Fruit fly (Drosophila melanogaster): ENCODE results near the gene otu.
A peak's percentile ranks its signal among the peaks of the same experiment; 100 is the strongest.

Gene otu

DNA sequence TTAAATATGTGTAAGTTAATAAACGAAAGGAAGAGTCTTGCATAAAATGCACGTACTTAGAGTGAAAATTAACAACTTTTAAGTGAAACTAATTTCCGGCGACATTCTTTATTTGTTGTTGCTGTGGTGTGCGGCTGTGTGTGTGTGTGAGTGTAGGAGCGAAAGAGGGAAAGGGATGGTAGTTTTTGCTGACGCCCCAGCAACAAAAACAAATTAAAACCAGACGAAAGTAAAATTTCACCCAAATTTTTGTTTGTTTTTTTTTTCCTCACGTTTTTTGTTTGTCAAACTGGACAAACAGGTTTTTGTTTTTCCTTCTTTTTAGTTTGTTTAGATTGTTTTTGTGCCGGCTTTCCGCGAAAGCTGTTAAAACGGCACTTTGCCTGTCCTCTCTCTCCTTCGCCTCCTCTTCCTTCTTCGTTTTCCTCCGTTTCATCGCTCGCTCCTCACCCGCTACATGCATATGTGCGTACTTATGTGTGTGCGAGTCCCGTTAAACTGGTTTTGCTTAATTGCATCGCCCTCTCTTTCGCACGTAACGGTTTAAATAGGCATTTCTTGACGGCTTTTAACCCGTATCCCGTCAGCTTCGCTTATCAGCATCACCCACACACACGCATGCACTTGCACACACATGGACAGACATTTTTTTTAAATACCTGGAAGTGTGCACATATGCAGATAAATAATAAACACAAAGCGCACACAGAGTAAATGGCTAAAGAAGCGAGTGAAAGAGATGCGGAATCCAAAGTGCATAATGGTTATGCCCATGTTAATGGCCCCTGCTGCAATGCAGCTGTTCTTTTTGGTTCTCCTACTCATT, 51.8 kb downstream of the otu start, which contains the start of gene Miga (continued):
- TF ChIP-seq CG6175 (GFP tag; IDR thresholded peaks at IDR 0.05) (no peak), sqz (GFP tag; optimal IDR thresholded peaks at IDR 0.05) (peak; percentile 19), cg (GFP tag; optimal IDR thresholded peaks at IDR 0.05) (peak; percentile 75), kni (GFP tag; optimal IDR thresholded peaks at IDR 0.05) (peak; percentile 60), CG8924 (tag; optimal IDR thresholded peaks at IDR 0.05) (peak; percentile 23), CG11696 (GFP tag; IDR thresholded peaks at IDR 0.05) (no peak), Eip74EF (GFP tag; optimal IDR thresholded peaks at IDR 0.05) (peak in 1 of 2 experiments; percentile 12), tll (GFP tag; optimal IDR thresholded peaks at IDR 0.05) (peak in 1 of 2 experiments; percentile 55), rib (GFP tag; IDR thresholded peaks at IDR 0.05) (peak; percentile 42; the same call in 1 of the 2 replicates), Myb (GFP tag; optimal IDR thresholded peaks at IDR 0.05) (peak; percentile 2), gsb-n (tag; optimal IDR thresholded peaks at IDR 0.05) (peak; percentile 33), CG15479 (GFP tag; optimal IDR thresholded peaks at IDR 0.05) (peak; percentile 90), Opbp (GFP tag; IDR thresholded peaks at IDR 0.05; ENCODE audit: partially characterized antibody) (peak; percentile 32; the same call in 1 of the 3 replicates), gcm (GFP tag; optimal IDR thresholded peaks at IDR 0.05) (peak; percentile 47), Kr (GFP tag; optimal IDR thresholded peaks at IDR 0.05) (peak; percentile 18), zen (tag; optimal IDR thresholded peaks at IDR 0.05) (peak; percentile 84), psq (GFP tag; optimal IDR thresholded peaks at IDR 0.05) (peak; percentile 80), tna (GFP tag; IDR thresholded peaks at IDR 0.05; ENCODE audit: partially characterized antibody) (no peak), pros (GFP tag; optimal IDR thresholded peaks at IDR 0.05) (peak; percentile 72)

DNA sequence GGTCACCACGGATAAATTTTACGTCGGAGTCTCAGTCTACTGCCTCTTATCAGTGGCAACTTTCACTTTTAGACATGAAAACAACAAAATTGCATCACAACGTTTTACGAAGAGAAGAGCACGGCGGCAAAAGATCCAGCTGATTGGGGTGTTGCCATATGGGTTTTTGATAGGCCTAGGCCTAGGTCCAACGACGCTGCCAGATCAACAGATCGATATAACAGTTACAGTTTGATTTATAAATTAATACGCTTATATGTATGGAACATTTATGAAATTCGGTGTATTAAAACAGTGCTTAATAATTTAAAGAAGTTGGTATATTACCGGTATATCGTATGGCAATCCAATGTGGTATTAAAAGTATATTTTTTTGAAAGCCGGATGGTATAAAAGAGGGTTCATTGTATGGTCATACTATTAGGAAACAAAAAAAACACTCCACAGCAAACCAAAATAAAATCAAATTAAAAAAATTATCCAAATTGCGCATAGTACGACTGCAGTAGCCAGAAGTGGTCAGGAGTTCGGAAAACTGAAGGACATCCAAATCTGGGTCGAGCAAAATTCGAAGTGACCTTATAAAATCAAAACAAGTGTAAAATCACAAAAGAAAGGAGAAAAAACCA, 52.6 kb downstream of the otu start, which contains the start of gene CG1440:
Gene CG1440 (plus strand): TSS at position 402 of the 629 bp plus-strand sequence.
- TF ChIP-seq Doc2 (GFP tag; IDR thresholded peaks at IDR 0.05) (no peak), sqz (GFP tag; optimal IDR thresholded peaks at IDR 0.05) (peak; percentile 81), onecut (GFP tag; IDR thresholded peaks at IDR 0.05) (no peak; the same call in 1 of the 2 replicates), GATAe (GFP tag; conservative IDR thresholded peaks at IDR 0.05) (no peak), CG15011 (GFP tag; optimal IDR thresholded peaks at IDR 0.05) (no peak), CG31365 (tag; optimal IDR thresholded peaks at IDR 0.05) (no peak), CG13287 (GFP tag; IDR thresholded peaks at IDR 0.05; ENCODE audit: partially characterized antibody) (no peak; the same call in 1 of the 2 replicates), HHEX (GFP tag; optimal IDR thresholded peaks at IDR 0.05) (no peak), Dip3 (GFP tag; optimal IDR thresholded peaks at IDR 0.05) (peak; percentile 40), CG3281 (GFP tag; optimal IDR thresholded peaks at IDR 0.05) (no peak), CG13624 (GFP tag; optimal IDR thresholded peaks at IDR 0.05) (no peak), CG1647 (GFP tag; optimal IDR thresholded peaks at IDR 0.05) (no peak), Stat92E (GFP tag; optimal IDR thresholded peaks at IDR 0.05) (peak in 1 of 3 experiments; percentile 59), Doc3 (GFP tag; IDR thresholded peaks at IDR 0.05; ENCODE audit: partially characterized antibody) (no peak), Oli (tag; optimal IDR thresholded peaks at IDR 0.05) (no peak), CG17802 (tag; optimal IDR thresholded peaks at IDR 0.05) (no peak), lilli (GFP tag; optimal IDR thresholded peaks at IDR 0.05) (peak; percentile 28), ATbp (GFP tag; optimal IDR thresholded peaks at IDR 0.05) (no peak), slp2 (GFP tag; optimal IDR thresholded peaks at IDR 0.05) (no peak), Mad (GFP tag; optimal IDR thresholded peaks at IDR 0.05) (peak; percentile 4), sd (tag; optimal IDR thresholded peaks at IDR 0.05) (no peak), BEAF-32 (GFP tag; optimal IDR thresholded peaks at IDR 0.05) (peak; percentile 62), ttk (GFP tag; IDR thresholded peaks at IDR 0.05) (no peak), HLHmδ (GFP tag; optimal IDR thresholded peaks at IDR 0.05) (no peak), Fer2 (tag; optimal IDR thresholded peaks at IDR 0.05) (no peak), slbo (GFP tag; IDR thresholded peaks at IDR 0.05) (peak; percentile 33; the same call in 1 of the 2 replicates), Hr78 (GFP tag; optimal IDR thresholded peaks at IDR 0.05) (no peak)
